4 fruit fly cellular contexts compared by ENCODE assay signal in the genomic region with DNA sequence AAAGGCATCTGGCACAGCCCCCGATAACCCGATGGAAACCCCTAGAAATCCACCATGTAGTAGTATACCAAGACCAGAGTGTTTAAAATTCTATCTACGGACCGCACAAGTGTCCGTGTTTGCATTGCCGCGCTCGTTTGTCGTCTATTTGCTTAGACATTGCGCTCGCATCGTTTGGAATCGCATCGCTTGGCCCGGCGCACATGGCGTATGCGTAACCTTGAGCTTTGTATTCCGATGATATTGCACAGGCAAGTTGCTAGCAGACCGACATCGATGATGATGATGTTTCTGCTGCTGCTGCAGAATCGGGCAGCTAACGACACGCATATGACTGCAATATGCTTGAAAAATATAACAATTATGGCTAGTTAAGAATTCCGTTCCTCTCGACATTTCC.
TF ChIP-seq lines count a peak whose summit lies in the region.

No protein-coding gene starts in this region.

- TF ChIP-seq CTCF in whole organism, embryonic (GFP tag; optimal IDR thresholded peaks at IDR 0.05; lab: Kevin White, UChicago) = no peak

TF ChIP-seq in whole organism, adult, 20 proteins besides CTCF, POLR2A, EP300 and RAD21:
- TF ChIP-seq kay (GFP tag; lab: Kevin White, UChicago; ENCODE audit: borderline replicate concordance) (no peak), cic (GFP tag; optimal IDR thresholded peaks at IDR 0.05; lab: Kevin White, UChicago) (peak; percentile 74), CG7101 (tag; optimal IDR thresholded peaks at IDR 0.05; lab: Kevin White, UChicago) (peak; percentile 46), CG1620 (GFP tag; optimal IDR thresholded peaks at IDR 0.05; lab: Kevin White, UChicago) (no peak), cnc (optimal IDR thresholded peaks at IDR 0.05; lab: Kevin White, UChicago) (no peak), CG12768 (GFP tag; optimal IDR thresholded peaks at IDR 0.05; lab: Kevin White, UChicago) (peak; percentile 50), pad (GFP tag; optimal IDR thresholded peaks at IDR 0.05; lab: Kevin White, UChicago) (peak; percentile 13), Mnt (GFP tag; optimal IDR thresholded peaks at IDR 0.05; lab: Kevin White, UChicago) (peak; percentile 47), CG7045 (GFP tag; optimal IDR thresholded peaks at IDR 0.05; lab: Kevin White, UChicago) (peak; percentile 62), CG14711 (tag; optimal IDR thresholded peaks at IDR 0.05; lab: Kevin White, UChicago) (no peak), Clk (GFP tag; optimal IDR thresholded peaks at IDR 0.05; lab: Kevin White, UChicago) (no peak)

TF ChIP-seq in whole organism, embryonic, 481 proteins besides CTCF, POLR2A, EP300 and RAD21:
- peak; percentile 82 for TF ChIP-seq Ets65A (GFP tag; lab: Kevin White, UChicago)
- TF ChIP-seq CG33557 (GFP tag; optimal IDR thresholded peaks at IDR 0.05; lab: Kevin White, UChicago) = no peak
- no peak for TF ChIP-seq fd3F (GFP tag; optimal IDR thresholded peaks at IDR 0.05; lab: Kevin White, UChicago)
- TF ChIP-seq pum (GFP tag; optimal IDR thresholded peaks at IDR 0.05; lab: Kevin White, UChicago) = no peak

TF ChIP-seq in whole organism, prepupa, 60 proteins besides CTCF, POLR2A, EP300 and RAD21:
- TF ChIP-seq svp (GFP tag; lab: Kevin White, UChicago) (peak; percentile 56), CG6163 (GFP tag; IDR thresholded peaks at IDR 0.05; lab: Robert Waterston, UW) (peak; percentile 31; the same call in 1 of the 3 replicates), topi (GFP tag; optimal IDR thresholded peaks at IDR 0.05; lab: Kevin White, UChicago) (no peak)

TF ChIP-seq in whole organism, pupa, 21 proteins besides CTCF, POLR2A, EP300 and RAD21:
- 0 out of 3 replicates have a peak, but pooled peaks have one; percentile 29 for TF ChIP-seq CG4496 (GFP tag; IDR thresholded peaks at IDR 0.05; lab: Robert Waterston, UW)
- TF ChIP-seq CG8159 (tag; optimal IDR thresholded peaks at IDR 0.05; lab: Kevin White, UChicago) = no peak
